Worm (Caenorhabditis elegans) whole organism, midembryonic: ENCODE data around the gene T05C12.4.

Source experiments
- cog-1 ChIP-seq: sonication (generic microtip); optimal IDR thresholded peaks from 2 replicates; lab custom pipeline; 2016; ENCODE audit warnings: missing genetic modification characterization, missing compliant biosample characterization
- flt-1 ChIP-seq: fragments of 200-800 bp; sonication (Bioruptor generic); IDR thresholded peaks from 2 replicates; pipeline ENCODE4 v1.3.6; 2022; ENCODE audit warnings: missing genetic modification characterization, missing compliant biosample characterization

DNA sequence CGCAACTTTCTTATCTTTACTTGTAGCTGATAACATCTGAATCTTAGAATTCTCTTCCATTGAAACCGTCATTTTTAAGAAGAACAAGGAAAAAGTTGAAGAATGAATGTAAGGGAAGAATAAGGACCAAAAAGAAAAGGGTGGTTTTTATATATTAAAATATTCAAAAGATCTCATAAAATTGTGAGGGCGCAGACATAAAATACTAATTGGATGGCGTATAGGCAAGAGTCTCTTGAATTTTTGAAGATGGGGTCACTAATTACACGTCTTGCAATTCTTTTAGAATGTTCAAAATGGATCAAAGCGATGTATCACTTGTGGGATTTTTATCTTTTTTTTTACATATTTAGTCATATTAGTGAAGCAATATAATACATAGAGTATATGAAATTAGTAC is 32.5 kb upstream of the T05C12.4 start, which contains the start of gene twk-3:
- no peak for TF ChIP-seq cog-1 (tag; lab: Kevin White, UChicago)
- no peak for TF ChIP-seq flt-1 (GFP tag; lab: Robert Waterston, UW)
